Worm (Caenorhabditis elegans) whole organism, L4/young adult: ENCODE results near the gene C36C5.12.

Source experiments
- W03F9.2 ChIP-seq: fragments of 150-350 bp; optimal IDR thresholded peaks from 2 replicates; lab custom pipeline; 2014; ENCODE audit warnings: missing biosample characterization, missing genetic modification characterization
- dao-5 ChIP-seq: sonication (generic microtip); optimal IDR thresholded peaks from 2 replicates; lab custom pipeline; 2016; ENCODE audit warnings: missing genotype, missing genetic modification characterization, moderate library complexity, missing compliant biosample characterization
- him-1 ChIP-seq: sonication (generic microtip); optimal IDR thresholded peaks from 2 replicates; lab custom pipeline; 2016; ENCODE audit warnings: missing genotype, missing genetic modification reagents, missing genetic modification characterization, missing compliant biosample characterization

Gene C36C5.12

DNA sequence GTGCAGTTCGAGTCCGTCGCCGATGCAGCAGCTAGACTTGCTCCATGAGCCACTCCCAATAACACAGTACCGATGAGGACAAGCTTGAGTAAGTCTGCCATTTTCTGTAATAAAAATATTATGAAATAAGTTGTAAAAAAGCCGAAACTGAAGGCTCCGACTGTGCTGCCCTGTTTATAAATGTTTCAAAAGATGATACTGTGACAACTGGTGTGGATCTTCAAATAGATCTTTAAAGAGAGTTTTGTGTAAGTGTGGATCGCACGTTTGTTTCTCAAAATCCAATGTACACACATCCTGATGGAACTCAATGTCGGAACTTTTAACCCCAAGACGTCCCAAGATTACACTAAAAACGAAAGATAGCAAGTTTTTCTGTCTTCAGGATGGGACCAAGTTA, 9.5 kb upstream of the C36C5.12 start, which contains the start of gene C36C5.15:
TSS of gene C36C5.15 (minus strand) at position 101 of the 400 bp plus-strand sequence.
- TF ChIP-seq W03F9.2 (tag; lab: Kevin White, UChicago) (no peak), dao-5 (tag; lab: Kevin White, UChicago) (no peak)

DNA sequence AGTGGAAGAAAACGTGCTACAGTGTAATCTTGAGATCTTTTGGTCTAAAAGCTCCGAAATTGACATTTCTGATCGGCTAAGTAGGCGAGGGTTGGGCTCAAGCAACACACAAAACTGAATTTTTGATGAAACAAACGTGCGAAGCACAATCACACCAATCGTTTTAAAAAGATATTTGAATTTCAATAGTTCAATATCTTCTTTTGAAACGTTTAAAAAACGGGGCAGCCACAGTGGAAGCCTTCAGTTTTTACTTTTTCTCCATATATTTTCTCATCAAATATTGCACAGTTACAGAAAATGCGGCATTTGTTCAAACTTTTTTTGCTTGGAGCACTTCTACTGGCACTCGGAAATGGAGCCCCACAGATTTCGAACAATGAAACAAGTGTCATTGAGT, 7.1 kb upstream of the C36C5.12 start, which contains the start of gene C36C5.4:
TSS of gene C36C5.4 (plus strand) at position 301 of the 400 bp plus-strand sequence.
- no peak for TF ChIP-seq W03F9.2 (tag; lab: Kevin White, UChicago)
- no peak for TF ChIP-seq him-1 (tag; lab: Kevin White, UChicago)
- TF ChIP-seq dao-5 (tag; lab: Kevin White, UChicago) = no peak

DNA sequence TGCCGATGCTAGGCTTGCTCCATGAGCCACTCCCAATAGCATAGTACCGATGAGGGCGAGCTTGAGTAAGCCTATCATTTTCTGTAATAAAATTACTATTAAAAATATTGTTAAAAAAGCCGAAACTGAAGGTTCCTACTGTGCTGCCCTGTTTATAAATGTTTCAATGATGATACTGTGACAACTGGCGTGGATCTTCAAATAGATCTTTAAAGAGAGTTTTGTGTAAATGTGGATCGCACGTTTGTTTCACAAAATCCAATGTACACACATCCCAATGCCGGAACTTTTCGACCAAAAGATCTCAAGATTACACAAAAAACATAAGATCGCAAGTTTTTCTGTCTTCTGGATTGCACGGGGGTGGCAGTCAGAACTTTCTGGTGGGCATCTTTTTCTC, 6.3 kb upstream of the C36C5.12 start, which contains the start of gene C36C5.14:
TSS of gene C36C5.14 (minus strand) at position 101 of the 400 bp plus-strand sequence.
- no peak for TF ChIP-seq dao-5 (tag; lab: Kevin White, UChicago)
- TF ChIP-seq W03F9.2 (tag; lab: Kevin White, UChicago) = no peak
- no peak for TF ChIP-seq him-1 (tag; lab: Kevin White, UChicago)

DNA sequence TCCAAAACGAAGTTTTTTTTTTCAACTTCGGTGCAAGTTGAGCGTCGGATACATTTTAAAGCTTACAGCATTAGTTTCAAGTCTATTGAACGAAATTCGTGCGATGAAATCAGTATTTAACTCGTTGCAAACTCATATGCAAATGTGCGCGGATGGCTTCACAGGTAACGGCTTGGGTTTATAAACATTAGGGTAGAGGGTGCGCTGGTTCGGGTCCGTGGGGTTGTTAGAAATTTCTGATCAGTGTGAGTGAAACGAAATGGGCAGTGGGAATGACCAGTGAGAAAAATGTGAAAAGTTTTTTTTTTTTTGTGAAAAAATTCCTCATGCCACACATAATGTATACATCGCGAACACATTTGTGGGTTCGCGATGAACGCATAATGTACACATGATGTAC, 4.0 kb upstream of the C36C5.12 start:
- no peak for TF ChIP-seq him-1 (tag; lab: Kevin White, UChicago)

DNA sequence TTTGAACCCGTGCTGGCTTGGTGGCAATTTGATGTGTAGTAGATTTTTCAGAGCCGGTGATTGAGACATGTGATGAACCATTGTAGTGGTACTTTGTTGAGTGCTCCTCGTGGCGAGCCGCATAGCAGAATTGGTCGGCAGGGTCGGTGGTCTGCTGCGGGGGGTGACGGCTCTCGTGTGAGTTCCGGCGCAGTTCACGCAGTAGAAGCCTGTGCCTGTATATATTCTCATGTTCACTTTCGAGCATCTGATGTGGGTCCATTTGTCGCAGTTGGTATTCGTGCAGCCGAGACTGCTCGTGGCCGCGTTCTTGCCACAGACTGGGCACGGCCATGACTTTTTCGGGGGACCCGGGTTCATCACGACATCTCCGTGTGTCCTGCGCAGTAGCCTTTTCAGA, 3.1 kb upstream of the C36C5.12 start:
- no peak for TF ChIP-seq W03F9.2 (tag; lab: Kevin White, UChicago)
- no peak for TF ChIP-seq dao-5 (tag; lab: Kevin White, UChicago)

DNA sequence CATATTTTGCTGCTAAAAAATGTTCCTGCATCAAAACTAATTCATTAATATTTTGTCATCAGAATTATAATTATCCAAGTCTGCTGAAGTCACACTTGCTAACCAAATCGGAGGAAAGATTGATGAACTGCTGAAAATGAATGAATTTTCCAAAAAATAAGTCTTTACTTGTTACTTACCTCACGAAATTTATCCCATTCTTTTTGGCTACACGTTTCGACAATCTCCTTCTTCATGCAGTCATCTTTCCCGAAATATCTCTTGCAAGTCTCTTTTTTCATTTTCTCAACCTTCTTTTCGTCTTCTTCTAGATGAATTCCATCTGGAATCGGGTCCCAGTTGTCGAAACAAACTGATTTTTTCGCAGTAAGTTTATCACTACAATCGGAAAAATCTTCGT, 773 bp downstream of the C36C5.12 start:
- TF ChIP-seq him-1 (tag; lab: Kevin White, UChicago) = no peak

DNA sequence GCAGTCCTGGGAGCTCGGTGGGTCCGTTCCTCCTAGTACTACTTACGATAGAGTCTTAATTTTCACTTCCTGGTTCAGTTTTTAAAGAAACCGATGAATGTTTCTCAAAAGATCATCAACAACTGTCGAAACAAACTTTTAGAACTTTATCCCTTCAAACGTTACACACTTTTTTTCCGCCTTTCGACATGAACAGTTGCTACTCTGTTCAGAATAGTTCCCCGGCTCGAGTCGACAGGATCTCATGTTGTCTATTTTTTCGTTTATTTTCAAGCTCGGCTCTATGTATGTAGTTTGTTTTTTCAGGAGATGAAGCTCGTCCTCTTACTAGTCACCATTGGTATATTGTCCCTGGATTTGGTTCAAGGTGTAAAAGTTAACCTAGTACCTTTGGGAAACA, 2.4 kb downstream of the C36C5.12 start, which contains the start of gene exh-1:
TSS of gene exh-1 (plus strand) at position 301 of the 400 bp plus-strand sequence.
- TF ChIP-seq him-1 (tag; lab: Kevin White, UChicago) (no peak), W03F9.2 (tag; lab: Kevin White, UChicago) (no peak), dao-5 (tag; lab: Kevin White, UChicago) (no peak)

DNA sequence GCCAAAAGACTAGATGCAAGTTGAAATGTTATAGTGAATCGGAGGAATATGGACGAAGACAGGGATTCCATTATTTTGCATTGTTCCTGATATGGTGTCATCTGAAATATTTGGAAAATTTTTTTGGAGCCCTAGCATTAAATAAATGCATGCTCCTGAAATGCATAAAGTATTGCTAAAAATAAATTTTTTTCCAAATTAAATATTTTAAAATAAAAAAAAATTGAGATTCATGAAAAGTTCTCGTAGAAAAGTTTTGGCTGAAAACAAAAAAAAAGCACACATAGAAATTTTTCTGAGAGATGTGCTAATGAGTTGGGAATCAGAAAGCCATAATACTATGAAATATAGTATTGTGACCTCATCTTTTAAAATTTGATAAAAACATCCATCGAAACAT, 4.1 kb downstream of the C36C5.12 start, which contains the start of gene srab-7:
TSS of gene srab-7 (minus strand) at position 101 of the 400 bp plus-strand sequence.
- TF ChIP-seq W03F9.2 (tag; lab: Kevin White, UChicago) = no peak
- TF ChIP-seq dao-5 (tag; lab: Kevin White, UChicago) = no peak
- no peak for TF ChIP-seq him-1 (tag; lab: Kevin White, UChicago)

DNA sequence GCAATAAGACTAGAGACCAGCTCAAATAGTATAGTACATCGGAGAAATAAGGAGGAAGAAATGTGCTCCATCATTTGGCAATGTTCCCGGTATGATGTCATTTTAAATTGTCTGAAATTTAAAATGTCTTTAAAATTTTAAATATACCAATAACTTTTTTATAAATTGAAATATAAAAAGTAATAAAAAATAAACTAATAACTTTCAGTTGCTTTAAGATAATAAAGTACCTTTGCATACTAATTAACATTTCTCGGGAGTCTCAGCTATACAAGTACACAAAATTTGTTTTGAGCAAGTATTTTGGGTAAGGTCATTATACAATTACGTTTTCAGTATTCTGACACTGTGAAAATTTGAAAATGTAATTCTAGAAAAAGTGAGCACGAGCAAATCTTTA, 7.3 kb downstream of the C36C5.12 start, which contains the start of gene srab-6:
TSS of gene srab-6 (minus strand) at position 101 of the 400 bp plus-strand sequence.
- TF ChIP-seq dao-5 (tag; lab: Kevin White, UChicago) (no peak), W03F9.2 (tag; lab: Kevin White, UChicago) (no peak), him-1 (tag; lab: Kevin White, UChicago) (no peak)

DNA sequence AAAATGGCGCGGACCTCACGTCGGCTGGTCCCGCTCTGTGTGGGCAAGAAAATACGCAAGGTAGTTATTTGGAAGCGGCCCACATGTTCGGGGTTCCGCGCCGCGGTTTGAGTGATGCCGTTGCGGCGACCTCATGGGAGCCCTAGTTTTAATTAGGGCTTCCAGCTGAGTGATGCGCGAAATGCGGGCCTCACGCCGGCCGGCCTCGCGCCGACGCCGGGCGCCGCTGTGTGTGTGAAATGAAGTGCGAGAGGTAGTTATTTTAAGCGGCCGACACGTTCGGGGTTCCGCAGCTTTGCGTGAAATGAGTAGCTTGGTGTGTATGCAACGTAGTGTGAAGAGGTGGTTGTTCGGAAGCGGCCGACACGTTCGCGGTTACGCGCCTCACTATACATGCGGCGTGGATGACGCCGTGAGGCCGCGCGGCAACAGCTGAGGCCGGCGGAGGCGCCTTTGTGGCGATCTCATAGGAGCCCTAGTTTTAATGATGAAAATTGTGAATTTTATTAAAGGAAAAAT, 9.2 kb downstream of the C36C5.12 start:
- TF ChIP-seq dao-5 (tag; lab: Kevin White, UChicago) (no peak), W03F9.2 (tag; lab: Kevin White, UChicago) (no peak), him-1 (tag; lab: Kevin White, UChicago) (no peak)

DNA sequence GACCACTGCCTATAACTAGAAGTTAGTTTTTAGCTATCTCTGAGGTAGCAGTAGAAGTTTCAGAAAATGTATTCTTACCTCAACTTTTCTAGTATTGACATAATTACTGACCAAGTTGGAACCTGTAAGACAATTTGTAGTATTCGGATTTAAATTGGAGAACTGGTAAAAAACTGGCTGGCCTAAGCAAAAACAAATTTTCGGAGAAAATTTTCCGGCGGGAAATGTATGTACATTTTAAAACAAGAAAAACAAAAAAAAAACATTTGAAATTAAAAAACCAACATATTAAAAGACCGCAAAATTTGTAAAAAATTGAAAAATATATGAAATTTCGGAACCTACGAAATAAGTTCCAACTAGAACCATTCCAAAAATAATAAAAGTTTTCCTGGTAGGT, 12.2 kb downstream of the C36C5.12 start, which contains the start of gene srab-11:
TSS of gene srab-11 (minus strand) at position 101 of the 400 bp plus-strand sequence.
- TF ChIP-seq him-1 (tag; lab: Kevin White, UChicago) (no peak), dao-5 (tag; lab: Kevin White, UChicago) (no peak), W03F9.2 (tag; lab: Kevin White, UChicago) (no peak)

DNA sequence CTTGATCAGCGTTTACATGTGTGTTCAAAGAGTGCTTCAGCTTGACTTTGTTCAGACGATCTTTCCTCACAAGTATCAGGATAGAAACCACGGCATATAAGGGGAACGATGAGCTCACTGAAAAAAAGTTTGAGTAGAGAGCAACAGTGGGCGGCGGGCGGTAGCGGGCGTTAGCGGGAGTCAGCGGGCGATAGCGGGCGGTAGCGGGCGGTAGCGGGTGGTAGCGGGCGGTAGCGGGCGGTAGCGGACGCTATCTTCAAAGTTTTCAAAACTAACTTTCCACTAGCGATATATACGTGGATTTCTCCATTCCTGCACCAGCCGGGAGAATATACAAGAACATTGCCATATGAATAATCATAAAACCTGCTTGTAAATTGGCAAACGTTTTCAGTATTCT, 13.9 kb downstream of the C36C5.12 start:
- TF ChIP-seq W03F9.2 (tag; lab: Kevin White, UChicago) (no peak), him-1 (tag; lab: Kevin White, UChicago) (no peak), dao-5 (tag; lab: Kevin White, UChicago) (no peak)

DNA sequence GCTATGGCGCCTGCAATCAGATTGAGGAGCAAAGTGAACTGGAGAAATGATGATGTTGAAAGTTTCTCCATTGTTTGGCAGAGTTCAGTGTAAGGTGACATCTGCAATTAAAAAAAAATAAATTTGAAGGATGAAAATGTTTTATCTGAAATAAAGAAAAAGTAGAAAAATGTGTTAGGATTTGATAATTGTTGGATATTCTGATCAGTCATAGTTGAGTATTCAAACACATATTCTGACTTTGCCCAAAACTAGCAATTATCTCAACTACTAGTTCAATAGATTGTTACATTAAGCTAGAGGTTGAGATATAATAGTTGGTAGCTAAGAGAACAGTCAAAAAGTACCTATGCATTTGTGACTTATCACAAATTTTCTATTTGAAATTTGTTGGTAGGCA, 14.7 kb downstream of the C36C5.12 start, which contains the start of gene srab-10:
TSS of gene srab-10 (minus strand) at position 101 of the 400 bp plus-strand sequence.
- no peak for TF ChIP-seq W03F9.2 (tag; lab: Kevin White, UChicago)
- TF ChIP-seq him-1 (tag; lab: Kevin White, UChicago) = no peak
- no peak for TF ChIP-seq dao-5 (tag; lab: Kevin White, UChicago)

DNA sequence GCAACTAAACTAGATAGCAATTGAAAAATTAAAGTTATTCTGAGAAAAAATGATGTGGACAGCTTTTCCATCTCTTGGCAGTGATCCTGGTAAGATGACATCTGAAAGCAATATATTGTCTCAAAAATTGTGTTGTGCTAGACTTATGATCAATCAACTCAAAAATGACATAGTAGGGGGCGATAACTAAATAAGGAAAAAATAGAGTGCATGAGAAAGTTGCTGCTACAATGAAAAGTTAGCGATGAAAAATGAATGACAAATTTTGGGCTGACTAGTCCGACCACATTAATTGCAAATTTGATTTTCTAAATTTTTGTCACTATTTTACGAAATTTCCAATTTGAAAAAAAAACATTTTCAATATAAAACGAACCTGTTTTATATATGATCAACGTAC, 18.0 kb downstream of the C36C5.12 start, which contains the start of gene srab-9:
TSS of gene srab-9 (minus strand) at position 101 of the 400 bp plus-strand sequence.
- no peak for TF ChIP-seq W03F9.2 (tag; lab: Kevin White, UChicago)
- no peak for TF ChIP-seq him-1 (tag; lab: Kevin White, UChicago)
- no peak for TF ChIP-seq dao-5 (tag; lab: Kevin White, UChicago)
